Worm (Caenorhabditis elegans): ENCODE results near the gene Y47D3A.34.

ce11 chrIII:11221583-11222191 is 13.0 kb downstream of the Y47D3A.34 start:
- TF ChIP-seq nhr-12 (tag; optimal IDR thresholded peaks at IDR 0.05) (no peak), ceh-16 (tag; optimal IDR thresholded peaks at IDR 0.05) (no peak), zag-1 (tag; optimal IDR thresholded peaks at IDR 0.05) (no peak), snpc-4 (tag; optimal IDR thresholded peaks at IDR 0.05) (no peak), lin-39 (tag; optimal IDR thresholded peaks at IDR 0.05) (no peak), ama-1 (optimal IDR thresholded peaks at IDR 0.05) (no peak), blmp-1 (tag; optimal IDR thresholded peaks at IDR 0.05; ENCODE audit: insufficient read depth) (no peak), ztf-11 (tag; optimal IDR thresholded peaks at IDR 0.05) (no peak)

All from whole organism, L2 larva.